Worm (Caenorhabditis elegans): ENCODE results near the gene zif-1.

ce11 chrIII:8960664-8961063, 41.9 kb upstream of the zif-1 start, which contains the start of gene ZK643.6:
- TF ChIP-seq ama-1 (optimal IDR thresholded peaks at IDR 0.05) = no peak
- TF ChIP-seq ama-1 (GFP tag; optimal IDR thresholded peaks at IDR 0.05) = no peak
- TF ChIP-seq lsy-27 (tag; optimal IDR thresholded peaks at IDR 0.05; ENCODE audit: borderline replicate concordance, insufficient read depth) = no peak
- no peak for TF ChIP-seq let-526 (GFP tag; IDR thresholded peaks at IDR 0.05)
